Fruit fly (Drosophila melanogaster): ENCODE data around the gene frc.

The frc gene

dm6 chr3L:17415967-17416749 lies 16.8 kb downstream of the frc start (continued):
- TF ChIP-seq CG9817 (tag; optimal IDR thresholded peaks at IDR 0.05) (no peak), Dbx (GFP tag; IDR thresholded peaks at IDR 0.05) (0 out of 3 replicates have a peak, but pooled peaks have one; percentile 10), aop (GFP tag; IDR thresholded peaks at IDR 0.05) (no peak), row (GFP tag; IDR thresholded peaks at IDR 0.05) (peak; percentile 57; the same call in 1 of the 3 replicates), trem (tag; optimal IDR thresholded peaks at IDR 0.05) (peak; percentile 56), Scr (GFP tag; IDR thresholded peaks at IDR 0.05; ENCODE audit: partially characterized antibody) (no peak), her (GFP tag; optimal IDR thresholded peaks at IDR 0.05) (no peak), CG30431 (GFP tag; optimal IDR thresholded peaks at IDR 0.05) (peak; percentile 59), CG32767 (GFP tag; IDR thresholded peaks at IDR 0.05) (no peak), unc-4 (GFP tag; IDR thresholded peaks at IDR 0.05; ENCODE audit: partially characterized antibody) (no peak), bowl (GFP tag; IDR thresholded peaks at IDR 0.05) (no peak), CG10654 (GFP tag; optimal IDR thresholded peaks at IDR 0.05) (no peak), Max (GFP tag; optimal IDR thresholded peaks at IDR 0.05) (peak; percentile 23), MBD-R2 (GFP tag; IDR thresholded peaks at IDR 0.05) (no peak; the same call in 1 of the 2 replicates), CG6689 (GFP tag; IDR thresholded peaks at IDR 0.05) (peak; percentile 49), Gsc (GFP tag; IDR thresholded peaks at IDR 0.05) (no peak), D19A (tag; optimal IDR thresholded peaks at IDR 0.05) (peak; percentile 43), Dll (GFP tag; IDR thresholded peaks at IDR 0.05; ENCODE audit: partially characterized antibody) (no peak), PHDP (tag; optimal IDR thresholded peaks at IDR 0.05) (no peak), Optix (GFP tag; IDR thresholded peaks at IDR 0.05) (peak; percentile 35; the same call in 1 of the 3 replicates), stwl (tag; optimal IDR thresholded peaks at IDR 0.05) (peak; percentile 43), Ravus (GFP tag; IDR thresholded peaks at IDR 0.05) (no peak), CG14014 (GFP tag; IDR thresholded peaks at IDR 0.05) (no peak), Drgx (GFP tag; IDR thresholded peaks at IDR 0.05) (no peak), Xrp1 (GFP tag; IDR thresholded peaks at IDR 0.05) (peak; percentile 76), Sox100B (GFP tag; optimal IDR thresholded peaks at IDR 0.05) (no peak), CG14050 (GFP tag; IDR thresholded peaks at IDR 0.05) (no peak), Sin3A (optimal IDR thresholded peaks at IDR 0.05) (no peak), CG2120 (GFP tag; optimal IDR thresholded peaks at IDR 0.05) (peak; percentile 40), Abd-B (GFP tag; optimal IDR thresholded peaks at IDR 0.05) (no peak), CG10147 (GFP tag; optimal IDR thresholded peaks at IDR 0.05) (peak; percentile 2), oc (tag; optimal IDR thresholded peaks at IDR 0.05) (no peak), otp (GFP tag; IDR thresholded peaks at IDR 0.05) (0 out of 3 replicates have a peak, but pooled peaks have one; percentile 20), CG30020 (tag; optimal IDR thresholded peaks at IDR 0.05) (no peak), hbn (GFP tag; IDR thresholded peaks at IDR 0.05; ENCODE audit: partially characterized antibody) (no peak), CG17328 (GFP tag; IDR thresholded peaks at IDR 0.05) (peak; percentile 62; the same call in 1 of the 2 replicates), CG4854 (GFP tag; optimal IDR thresholded peaks at IDR 0.05) (peak; percentile 12), stc (GFP tag; IDR thresholded peaks at IDR 0.05) (no peak), CG8388 (GFP tag; optimal IDR thresholded peaks at IDR 0.05) (peak; percentile 43), NK7.1 (GFP tag; optimal IDR thresholded peaks at IDR 0.05) (no peak), CG14860 (GFP tag; IDR thresholded peaks at IDR 0.05; ENCODE audit: partially characterized antibody) (no peak), dm (GFP tag; optimal IDR thresholded peaks at IDR 0.05) (peak; percentile 63), hth (optimal IDR thresholded peaks at IDR 0.05) (no peak), CG17802 (tag; optimal IDR thresholded peaks at IDR 0.05) (no peak), CG2712 (tag; optimal IDR thresholded peaks at IDR 0.05) (peak; percentile 82), Antp (GFP tag; optimal IDR thresholded peaks at IDR 0.05) (no peak), chinmo (GFP tag; IDR thresholded peaks at IDR 0.05; ENCODE audit: partially characterized antibody) (no peak), CG1233 (GFP tag; optimal IDR thresholded peaks at IDR 0.05) (no peak), gfzf (GFP tag; optimal IDR thresholded peaks at IDR 0.05) (no peak), jumu (GFP tag; optimal IDR thresholded peaks at IDR 0.05) (peak; percentile 28)
